Worm (Caenorhabditis elegans): ENCODE results near the gene fbxa-190.

Gene fbxa-190

DNA sequence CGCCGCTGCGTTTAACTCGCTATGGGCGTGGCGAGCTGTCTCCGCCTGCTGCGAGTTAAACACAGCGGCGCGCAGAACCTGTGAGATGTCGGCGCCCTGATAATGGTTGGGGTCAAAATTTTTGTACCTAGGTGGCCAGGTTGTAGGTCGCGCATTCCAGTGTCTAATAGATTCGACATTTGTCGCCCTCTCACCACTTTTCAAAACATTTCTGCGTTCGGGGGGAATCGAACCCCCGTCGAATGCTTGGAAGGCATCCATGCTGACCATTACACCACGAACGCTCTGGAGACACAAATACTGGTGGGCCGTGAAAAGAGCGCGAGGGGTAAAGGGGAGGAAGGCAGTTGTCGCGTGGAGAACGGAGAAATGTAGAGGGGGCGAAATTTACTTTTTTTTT lies 7.6 kb downstream of the fbxa-190 start (continued):
- TF ChIP-seq D1046.2 (GFP tag; IDR thresholded peaks at IDR 0.05) = 0 out of 2 replicates have a peak, but pooled peaks have one; percentile 67
- TF ChIP-seq nhr-41 (GFP tag; IDR thresholded peaks at IDR 0.05) = peak; percentile 87; the same call in 1 of the 2 replicates
- no peak for TF ChIP-seq cey-2 (tag; optimal IDR thresholded peaks at IDR 0.05; ENCODE audit: borderline replicate concordance, insufficient read depth)
- TF ChIP-seq nhr-102 (tag; optimal IDR thresholded peaks at IDR 0.05) = peak; percentile 87

DNA sequence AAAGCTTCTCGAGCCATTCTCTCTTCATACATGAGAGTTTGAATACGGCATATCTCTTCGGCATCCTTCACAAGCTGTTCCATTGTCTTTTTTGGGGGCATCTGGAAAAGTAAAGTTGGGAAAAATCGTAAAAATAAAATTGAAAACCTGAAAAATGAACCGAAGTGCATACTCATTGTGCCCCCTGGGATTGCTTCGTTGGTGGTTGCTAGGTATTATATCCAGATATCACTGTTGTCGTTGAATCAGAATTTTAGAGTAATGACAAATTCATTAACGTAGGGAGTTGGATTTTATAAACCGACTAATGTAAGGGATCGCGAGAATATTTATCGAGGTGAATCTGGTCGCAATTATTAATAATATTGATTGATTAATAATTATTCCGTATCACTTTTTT lies 9.8 kb downstream of the fbxa-190 start, which contains the start of gene F56C3.10:
TSS of gene F56C3.10 (minus strand) at position 101 of the 400 bp plus-strand sequence.
- TF ChIP-seq hif-1 (tag; optimal IDR thresholded peaks at IDR 0.05) = no peak
- TF ChIP-seq dmd-8 (GFP tag; IDR thresholded peaks at IDR 0.05) = no peak
- TF ChIP-seq saeg-2 (GFP tag; IDR thresholded peaks at IDR 0.05) = no peak
- no peak for TF ChIP-seq lin-13 (GFP tag; optimal IDR thresholded peaks at IDR 0.05)
- TF ChIP-seq php-3 (GFP tag; IDR thresholded peaks at IDR 0.05) = no peak
- TF ChIP-seq cey-2 (tag; optimal IDR thresholded peaks at IDR 0.05; ENCODE audit: borderline replicate concordance, insufficient read depth) = no peak
- no peak for TF ChIP-seq skn-1 (tag; optimal IDR thresholded peaks at IDR 0.05)
- no peak for TF ChIP-seq daf-8 (GFP tag; IDR thresholded peaks at IDR 0.05)
- no peak for TF ChIP-seq T26A8.4 (GFP tag; IDR thresholded peaks at IDR 0.05)
- TF ChIP-seq nhr-42 (GFP tag; IDR thresholded peaks at IDR 0.05) = no peak
- TF ChIP-seq lim-7 (GFP tag; IDR thresholded peaks at IDR 0.05) = no peak
- TF ChIP-seq Y105C5A.15 (GFP tag; IDR thresholded peaks at IDR 0.05) = no peak
- no peak for TF ChIP-seq ceh-32 (tag; optimal IDR thresholded peaks at IDR 0.05; ENCODE audit: poor library complexity)
- TF ChIP-seq hmg-1.1 (GFP tag; IDR thresholded peaks at IDR 0.05) = no peak
- no peak for TF ChIP-seq T20F7.1 (GFP tag; optimal IDR thresholded peaks at IDR 0.05)

DNA sequence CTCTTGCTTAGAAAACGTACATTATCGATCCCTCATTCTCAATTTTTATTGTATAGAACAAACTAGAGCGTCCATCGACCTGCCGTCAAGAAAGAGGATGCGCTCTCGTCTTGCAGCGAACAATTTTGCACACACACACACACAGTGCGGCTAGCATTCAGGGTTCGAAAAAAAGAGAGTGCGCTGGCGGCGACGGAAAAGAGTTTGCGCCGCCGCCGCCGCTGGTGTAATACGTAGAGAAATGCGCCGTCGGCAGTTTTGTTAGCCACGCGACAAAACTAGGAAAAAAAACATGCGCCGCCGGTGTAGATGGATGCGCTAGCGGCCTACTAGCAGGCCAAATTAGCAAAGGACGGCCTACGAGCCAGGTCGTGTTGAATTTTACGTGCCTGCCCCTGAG lies 11.7 kb downstream of the fbxa-190 start:
- TF ChIP-seq egl-43 (GFP tag; IDR thresholded peaks at IDR 0.05) (peak; percentile 30; the same call in 1 of the 2 replicates), zip-2 (tag; optimal IDR thresholded peaks at IDR 0.05) (no peak), dpl-1 (GFP tag; optimal IDR thresholded peaks at IDR 0.05) (no peak), ama-1 (optimal IDR thresholded peaks at IDR 0.05) (no peak), set-16 (GFP tag; IDR thresholded peaks at IDR 0.05) (0 out of 2 replicates have a peak, but pooled peaks have one; percentile 15), ceh-62 (tag; optimal IDR thresholded peaks at IDR 0.05) (no peak), ces-1 (GFP tag; optimal IDR thresholded peaks at IDR 0.05) (no peak)

DNA sequence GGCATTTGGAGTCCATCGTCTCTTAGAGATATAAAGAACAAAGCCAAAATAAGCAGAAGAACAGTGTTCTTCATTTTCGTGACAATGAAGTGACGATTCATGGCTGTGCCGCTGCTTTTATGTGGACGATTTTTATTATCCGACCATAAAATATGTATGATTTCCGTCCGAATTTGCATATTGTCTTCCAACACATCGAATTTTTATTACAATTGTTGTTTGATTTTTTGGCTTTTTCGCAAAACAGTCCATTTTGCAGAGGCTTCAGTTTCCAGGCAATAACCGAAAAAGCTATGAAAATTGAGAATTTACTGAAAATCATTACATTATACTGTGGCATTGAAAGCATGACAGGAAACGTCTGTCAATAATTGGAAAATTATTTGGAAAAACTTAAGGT lies 12.7 kb downstream of the fbxa-190 start, which contains the start of gene F56C3.8:
TSS of gene F56C3.8 (minus strand) at position 101 of the 400 bp plus-strand sequence.
- TF ChIP-seq Y48G9A.11 (GFP tag; IDR thresholded peaks at IDR 0.05) (0 out of 2 replicates have a peak, but pooled peaks have one; percentile 28), Y75B8A.6 (GFP tag; IDR thresholded peaks at IDR 0.05) (no peak)

DNA sequence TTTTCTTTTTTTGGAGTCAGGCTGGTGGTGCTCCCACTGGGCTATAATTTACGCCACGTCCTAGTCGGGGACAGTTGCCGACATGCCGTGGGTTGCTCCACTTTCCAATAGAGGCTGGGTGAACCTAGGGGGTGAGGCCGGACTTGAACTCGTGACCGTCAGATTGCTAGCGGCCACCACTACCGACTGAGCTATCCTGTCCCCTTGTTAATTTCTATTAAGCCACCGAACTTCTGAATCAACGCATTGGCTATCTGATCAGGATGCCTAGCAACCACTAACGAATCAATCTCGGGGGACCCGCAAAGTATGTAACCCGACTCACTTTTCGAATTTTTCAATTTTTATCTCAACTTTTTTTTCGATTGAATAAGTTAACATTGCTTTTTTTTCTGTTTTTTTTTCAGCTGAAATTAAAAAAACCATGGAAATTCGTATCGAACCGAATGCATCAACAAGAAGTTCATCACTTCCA lies 15.1 kb downstream of the fbxa-190 start, which contains the start of gene F56C3.1:
TSS of gene F56C3.1 (plus strand) at position 425 of the 475 bp plus-strand sequence.
- TF ChIP-seq ZK337.2 (GFP tag; IDR thresholded peaks at IDR 0.05) (0 out of 2 replicates have a peak, but pooled peaks have one; percentile 29), egl-43 (GFP tag; IDR thresholded peaks at IDR 0.05) (0 out of 2 replicates have a peak, but pooled peaks have one; percentile 33), set-16 (GFP tag; IDR thresholded peaks at IDR 0.05) (peak; percentile 39; the same call in 1 of the 2 replicates), rbr-2 (tag; optimal IDR thresholded peaks at IDR 0.05) (no peak), pha-4 (GFP tag; IDR thresholded peaks at IDR 0.05) (no peak), pha-4 (tag; optimal IDR thresholded peaks at IDR 0.05) (no peak), nhr-102 (tag; optimal IDR thresholded peaks at IDR 0.05) (peak; percentile 34), hmg-1.1 (GFP tag; IDR thresholded peaks at IDR 0.05) (peak; percentile 73), aly-2 (tag; optimal IDR thresholded peaks at IDR 0.05) (no peak), F44E2.7 (GFP tag; IDR thresholded peaks at IDR 0.05) (no peak), lin-38 (GFP tag; IDR thresholded peaks at IDR 0.05) (peak; percentile 31; the same call in 1 of the 2 replicates), php-3 (GFP tag; IDR thresholded peaks at IDR 0.05) (0 out of 2 replicates have a peak, but pooled peaks have one; percentile 47), nhr-42 (GFP tag; IDR thresholded peaks at IDR 0.05) (peak; percentile 55; the same call in 1 of the 2 replicates), lir-3 (tag; optimal IDR thresholded peaks at IDR 0.05) (no peak), hlh-11 (tag; optimal IDR thresholded peaks at IDR 0.05) (peak; percentile 3), daf-12 (tag; optimal IDR thresholded peaks at IDR 0.05) (no peak), dmd-6 (GFP tag; IDR thresholded peaks at IDR 0.05) (0 out of 2 replicates have a peak, but pooled peaks have one; percentile 15), ztf-7 (tag; optimal IDR thresholded peaks at IDR 0.05) (no peak)

All from whole organism, L4 larva.